Worm (Caenorhabditis elegans): ENCODE results near the gene F17C11.4.

Gene F17C11.4

DNA sequence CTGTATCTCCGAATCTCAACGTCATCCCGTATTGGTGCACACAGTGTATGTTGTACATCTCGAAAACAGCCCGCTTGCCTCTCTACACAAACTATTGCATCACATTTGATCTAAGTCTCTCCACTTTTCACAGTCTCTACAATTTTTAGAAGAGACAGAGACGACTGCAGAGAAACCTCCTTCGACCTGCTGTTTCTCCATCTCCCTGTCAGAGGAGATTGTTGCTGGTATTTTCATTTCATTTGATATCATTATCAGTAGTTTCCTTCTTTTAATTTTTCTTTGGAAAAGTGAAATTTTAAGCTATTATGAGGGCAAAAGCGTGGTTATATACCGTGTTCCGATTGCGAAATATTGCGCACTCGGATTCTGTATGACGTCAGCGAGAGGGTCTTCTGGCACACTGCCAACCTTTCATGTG is 11.1 kb upstream of the F17C11.4 start (continued):
- no peak for TF ChIP-seq lin-13 (GFP tag; optimal IDR thresholded peaks at IDR 0.05)
- no peak for TF ChIP-seq nhr-12 (tag; optimal IDR thresholded peaks at IDR 0.05)
- peak; percentile 79 for TF ChIP-seq mep-1 (tag; optimal IDR thresholded peaks at IDR 0.05)
- peak; percentile 11 for TF ChIP-seq dsc-1 (tag; optimal IDR thresholded peaks at IDR 0.05)
- TF ChIP-seq unc-86 (tag; optimal IDR thresholded peaks at IDR 0.05), result no peak
- peak; percentile 57 for TF ChIP-seq nhr-47 (tag; optimal IDR thresholded peaks at IDR 0.05)
- TF ChIP-seq lin-15B (tag; optimal IDR thresholded peaks at IDR 0.05), result no peak

DNA sequence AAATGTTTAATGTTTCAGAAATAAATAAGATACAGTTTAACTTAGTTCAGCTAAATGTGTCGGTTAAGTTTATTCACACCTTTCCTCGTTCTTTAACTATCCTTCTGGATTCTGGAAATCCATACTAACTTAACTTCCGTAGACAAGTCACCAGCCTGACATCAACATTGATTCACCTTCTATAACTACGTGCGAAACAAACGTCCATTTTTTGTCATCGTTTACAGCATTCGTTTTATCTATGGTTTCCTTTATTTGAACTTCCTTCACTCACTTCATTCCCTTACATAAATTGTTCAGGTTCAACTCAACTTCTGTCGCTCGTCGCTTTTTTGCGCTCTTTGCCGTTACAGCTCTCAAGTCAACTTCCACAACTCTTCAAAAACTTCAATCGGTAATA is 10.5 kb upstream of the F17C11.4 start, which contains the start of gene F17C11.26:
Gene F17C11.26 (plus strand): TSS at position 301 of the 400 bp plus-strand sequence.
- TF ChIP-seq ets-5 (GFP tag; IDR thresholded peaks at IDR 0.05) (no peak), nhr-19 (GFP tag; conservative IDR thresholded peaks at IDR 0.05) (no peak), lin-39 (tag; optimal IDR thresholded peaks at IDR 0.05) (no peak), sptf-1 (tag; optimal IDR thresholded peaks at IDR 0.05) (no peak), aly-2 (tag; optimal IDR thresholded peaks at IDR 0.05) (no peak), lsy-2 (tag; optimal IDR thresholded peaks at IDR 0.05) (no peak), C16A3.4 (tag; optimal IDR thresholded peaks at IDR 0.05) (no peak), lir-3 (tag; optimal IDR thresholded peaks at IDR 0.05; ENCODE audit: poor library complexity) (no peak)

DNA sequence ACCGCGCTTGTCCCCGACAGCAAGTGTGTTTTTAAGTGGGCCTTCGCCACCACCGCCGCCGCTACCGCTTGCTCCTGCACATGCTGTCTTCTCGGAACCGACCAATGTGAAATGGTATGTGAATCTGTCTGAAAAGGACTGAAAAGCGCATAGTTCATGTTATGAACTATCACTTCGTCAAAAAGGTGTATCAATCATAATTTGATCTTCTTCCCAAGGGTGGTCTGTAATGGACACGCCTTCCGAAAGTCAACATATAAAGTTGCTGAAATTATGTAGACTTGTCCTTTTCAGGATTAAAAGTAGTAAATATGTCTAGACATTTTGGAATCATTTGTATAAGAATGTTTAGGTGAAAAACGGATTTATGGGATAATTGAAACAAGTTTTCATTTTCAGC is 9.5 kb upstream of the F17C11.4 start, which contains the start of gene zip-9:
Gene zip-9 (plus strand): TSS at position 301 of the 400 bp plus-strand sequence.
- TF ChIP-seq efl-1 (optimal IDR thresholded peaks at IDR 0.05) (no peak), efl-1 (GFP tag; optimal IDR thresholded peaks at IDR 0.05 in 1 of 2) (peak in 1 of 2 experiments; percentile 20), dpl-1 (GFP tag; optimal IDR thresholded peaks at IDR 0.05) (no peak)

DNA sequence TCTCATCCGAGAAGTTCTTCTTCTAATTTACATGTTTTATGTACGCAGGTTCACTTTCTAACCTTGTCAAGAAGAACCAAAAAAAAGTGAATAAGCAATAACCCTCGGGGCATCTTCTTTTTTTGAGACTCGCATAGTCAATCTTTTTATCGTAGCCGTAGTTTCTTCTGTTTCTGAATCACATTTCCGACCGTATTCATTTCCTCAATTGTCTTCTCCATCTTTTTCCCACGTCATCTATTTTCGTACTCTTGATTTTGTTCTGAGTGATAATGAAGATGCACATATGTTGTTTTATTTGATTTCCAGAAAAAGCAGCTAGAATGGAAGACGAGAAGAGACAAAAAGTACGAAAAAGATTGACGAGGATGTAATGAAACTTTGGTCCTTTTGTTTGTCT is 6.8 kb upstream of the F17C11.4 start:
- TF ChIP-seq fkh-10 (GFP tag; optimal IDR thresholded peaks at IDR 0.05), result peak; percentile 82
- no peak for TF ChIP-seq ceh-8 (GFP tag; optimal IDR thresholded peaks at IDR 0.05)
- peak in 1 of 2 experiments; percentile 24 for TF ChIP-seq lsy-2 (tag; optimal IDR thresholded peaks at IDR 0.05)
- no peak for TF ChIP-seq nhr-237 (tag; optimal IDR thresholded peaks at IDR 0.05)
- TF ChIP-seq ceh-82 (tag; optimal IDR thresholded peaks at IDR 0.05), result no peak
- TF ChIP-seq nhr-19 (GFP tag; conservative IDR thresholded peaks at IDR 0.05), result no peak
- TF ChIP-seq nhr-71 (tag; optimal IDR thresholded peaks at IDR 0.05), result no peak
- no peak for TF ChIP-seq grh-1 (GFP tag; IDR thresholded peaks at IDR 0.05)
- TF ChIP-seq ces-1 (GFP tag; optimal IDR thresholded peaks at IDR 0.05), result peak; percentile 5
- no peak for TF ChIP-seq ceh-90 (tag; optimal IDR thresholded peaks at IDR 0.05)
- TF ChIP-seq sup-37 (GFP tag; optimal IDR thresholded peaks at IDR 0.05), result no peak
- no peak for TF ChIP-seq aha-1 (tag; optimal IDR thresholded peaks at IDR 0.05)
- TF ChIP-seq nhr-47 (tag; optimal IDR thresholded peaks at IDR 0.05), result no peak
- peak; percentile 57 for TF ChIP-seq lin-14 (GFP tag; optimal IDR thresholded peaks at IDR 0.05)
- TF ChIP-seq lin-35 (GFP tag; optimal IDR thresholded peaks at IDR 0.05), result no peak
- no peak for TF ChIP-seq nhr-28 (tag; optimal IDR thresholded peaks at IDR 0.05)
- no peak for TF ChIP-seq pqm-1 (tag; optimal IDR thresholded peaks at IDR 0.05)
- no peak for TF ChIP-seq hlh-4 (tag; optimal IDR thresholded peaks at IDR 0.05)
- no peak for TF ChIP-seq C34B4.2 (tag; optimal IDR thresholded peaks at IDR 0.05)
- TF ChIP-seq skn-1 (tag; optimal IDR thresholded peaks at IDR 0.05), result no peak
- TF ChIP-seq unc-62 (GFP tag; optimal IDR thresholded peaks at IDR 0.05), result no peak
- TF ChIP-seq efl-1 (optimal IDR thresholded peaks at IDR 0.05), result no peak
- TF ChIP-seq efl-1 (GFP tag; optimal IDR thresholded peaks at IDR 0.05 in 1 of 2), result no peak
- TF ChIP-seq isw-1 (GFP tag; IDR thresholded peaks at IDR 0.05), result no peak
- TF ChIP-seq rnt-1 (tag; optimal IDR thresholded peaks at IDR 0.05), result no peak
- TF ChIP-seq fkh-8 (tag; optimal IDR thresholded peaks at IDR 0.05), result no peak
- TF ChIP-seq ama-1 (optimal IDR thresholded peaks at IDR 0.05), result no peak
- TF ChIP-seq lin-13 (GFP tag; optimal IDR thresholded peaks at IDR 0.05), result no peak
- no peak for TF ChIP-seq lin-39 (tag; optimal IDR thresholded peaks at IDR 0.05)
- TF ChIP-seq elt-3 (tag; optimal IDR thresholded peaks at IDR 0.05), result no peak
